Worm (Caenorhabditis elegans): ENCODE data around the gene best-23.

best-23 gene

DNA sequence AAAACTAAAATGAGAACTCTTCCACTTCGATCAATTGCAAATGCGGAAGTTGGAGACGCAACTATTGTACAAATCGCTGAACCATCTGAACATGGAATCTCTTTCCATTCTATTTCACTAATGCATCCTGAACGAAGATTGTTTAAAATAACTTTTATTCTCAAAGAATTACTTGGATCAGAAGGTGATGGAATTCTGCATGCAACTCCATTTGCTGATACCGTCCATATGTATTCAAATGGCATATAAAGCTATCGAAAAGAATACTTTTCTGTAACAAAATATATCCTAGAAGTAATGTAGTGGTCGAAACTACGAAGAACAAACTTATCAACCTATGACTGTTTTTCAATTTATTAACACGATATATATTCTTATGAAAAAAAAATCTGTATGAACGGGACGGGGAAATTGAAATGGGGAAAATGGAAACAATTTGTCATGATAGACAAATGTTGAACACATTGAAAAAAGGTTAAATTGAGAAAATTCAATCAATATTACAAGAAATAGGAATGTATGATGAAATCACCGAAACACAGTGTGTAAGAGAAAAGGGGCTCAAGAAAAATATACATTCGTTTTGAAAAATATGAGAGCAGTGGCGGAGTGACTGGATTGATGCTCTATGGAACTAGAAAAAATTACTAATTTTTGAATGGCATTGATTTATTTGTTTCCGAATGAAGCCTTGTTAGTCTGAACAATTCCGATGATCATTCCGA, 29.5 kb downstream of the best-23 start, which contains the start of gene T01H3.2:
Gene T01H3.2, minus strand, starts transcription at position 251 of the 725 bp plus-strand sequence.
- no peak for TF ChIP-seq F37D6.2 (tag; optimal IDR thresholded peaks at IDR 0.05)
- TF ChIP-seq lin-38 (GFP tag; IDR thresholded peaks at IDR 0.05), result peak; percentile 52
- peak; percentile 71 for TF ChIP-seq T20F7.1 (GFP tag; optimal IDR thresholded peaks at IDR 0.05)
- TF ChIP-seq unc-62 (GFP tag; optimal IDR thresholded peaks at IDR 0.05 in 1 of 2), result peak in 1 of 2 experiments; percentile 96
- TF ChIP-seq unc-62 (tag; optimal IDR thresholded peaks at IDR 0.05), result no peak
- 0 out of 2 replicates have a peak, but pooled peaks have one; percentile 38 for TF ChIP-seq Y48G9A.11 (GFP tag; IDR thresholded peaks at IDR 0.05)
- no peak for TF ChIP-seq attf-4 (tag; optimal IDR thresholded peaks at IDR 0.05)
- TF ChIP-seq ceh-82 (tag; optimal IDR thresholded peaks at IDR 0.05), result no peak
- no peak for TF ChIP-seq ZK337.2 (GFP tag; IDR thresholded peaks at IDR 0.05)
- TF ChIP-seq ces-1 (GFP tag; optimal IDR thresholded peaks at IDR 0.05), result no peak
- TF ChIP-seq mdt-29 (GFP tag; IDR thresholded peaks at IDR 0.05), result 0 out of 2 replicates have a peak, but pooled peaks have one; percentile 20
- peak; percentile 26 for TF ChIP-seq mep-1 (tag; optimal IDR thresholded peaks at IDR 0.05)
- no peak for TF ChIP-seq lin-15B (tag; optimal IDR thresholded peaks at IDR 0.05)
- TF ChIP-seq T26A8.4 (GFP tag; IDR thresholded peaks at IDR 0.05), result no peak
- no peak for TF ChIP-seq madf-5 (GFP tag; IDR thresholded peaks at IDR 0.05)
- TF ChIP-seq F44E2.7 (GFP tag; IDR thresholded peaks at IDR 0.05), result no peak
- no peak for TF ChIP-seq lin-29 (GFP tag; IDR thresholded peaks at IDR 0.05)
- no peak for TF ChIP-seq lin-1 (GFP tag; IDR thresholded peaks at IDR 0.05)
- TF ChIP-seq jun-1 (tag; optimal IDR thresholded peaks at IDR 0.05), result no peak
- peak in 1 of 2 experiments; percentile 39 for TF ChIP-seq lsy-2 (tag; optimal IDR thresholded peaks at IDR 0.05)
- no peak for TF ChIP-seq lin-39 (tag; optimal IDR thresholded peaks at IDR 0.05)
- no peak for TF ChIP-seq dpl-1 (GFP tag; optimal IDR thresholded peaks at IDR 0.05)
- TF ChIP-seq duxl-1 (tag; optimal IDR thresholded peaks at IDR 0.05; ENCODE audit: poor library complexity), result no peak
- no peak for TF ChIP-seq nhr-28 (tag; optimal IDR thresholded peaks at IDR 0.05)
- TF ChIP-seq aly-2 (tag; optimal IDR thresholded peaks at IDR 0.05), result no peak
- TF ChIP-seq zip-2 (tag; optimal IDR thresholded peaks at IDR 0.05), result no peak
- TF ChIP-seq daf-16 (GFP tag; optimal IDR thresholded peaks at IDR 0.05), result no peak
- no peak for TF ChIP-seq daf-16 (tag; optimal IDR thresholded peaks at IDR 0.05)
- TF ChIP-seq mxl-2 (GFP tag; conservative IDR thresholded peaks at IDR 0.05), result no peak
- TF ChIP-seq pqm-1 (tag; optimal IDR thresholded peaks at IDR 0.05), result no peak
- TF ChIP-seq nhr-42 (GFP tag; IDR thresholded peaks at IDR 0.05), result no peak
- TF ChIP-seq dmd-6 (GFP tag; IDR thresholded peaks at IDR 0.05), result no peak
- peak; percentile 37 for TF ChIP-seq dve-1 (tag; optimal IDR thresholded peaks at IDR 0.05; ENCODE audit: insufficient read depth)
- no peak for TF ChIP-seq Y105C5A.15 (GFP tag; IDR thresholded peaks at IDR 0.05)
- TF ChIP-seq gei-8 (GFP tag; optimal IDR thresholded peaks at IDR 0.05), result no peak
- TF ChIP-seq spr-1 (tag; optimal IDR thresholded peaks at IDR 0.05), result peak; percentile 27
- TF ChIP-seq madf-9 (GFP tag; conservative IDR thresholded peaks at IDR 0.05), result no peak
- TF ChIP-seq F10B5.3 (tag; optimal IDR thresholded peaks at IDR 0.05), result no peak
- TF ChIP-seq daf-12 (tag; optimal IDR thresholded peaks at IDR 0.05), result no peak
- TF ChIP-seq ceh-62 (tag; optimal IDR thresholded peaks at IDR 0.05), result no peak
- TF ChIP-seq ama-1 (optimal IDR thresholded peaks at IDR 0.05), result peak; percentile 27
- TF ChIP-seq arid-1 (GFP tag; conservative IDR thresholded peaks at IDR 0.05), result no peak
- TF ChIP-seq nhr-102 (tag; optimal IDR thresholded peaks at IDR 0.05), result peak; percentile 53
- TF ChIP-seq daf-8 (GFP tag; IDR thresholded peaks at IDR 0.05), result no peak
- TF ChIP-seq hmg-1.1 (GFP tag; IDR thresholded peaks at IDR 0.05), result no peak
